Worm (Caenorhabditis elegans) whole organism, late embryonic: ENCODE results near the gene twk-35.

Experiments used
- C08G9.2 ChIP-seq: sonication (generic microtip); optimal IDR thresholded peaks from 2 replicates; lab custom pipeline; 2016; ENCODE audit warnings: mild to moderate bottlenecking, missing genetic modification characterization, moderate library complexity, missing compliant biosample characterization
- C38D4.7 ChIP-seq: fragments of 200-800 bp; sonication (Bioruptor generic); optimal IDR thresholded peaks from 2 replicates; lab custom pipeline; 2018; ENCODE audit warnings: mild to moderate bottlenecking, missing genetic modification characterization, moderate library complexity, missing compliant biosample characterization
- F13H6.1 ChIP-seq: sonication (generic microtip); optimal IDR thresholded peaks from 2 replicates; lab custom pipeline; 2016; ENCODE audit warnings: missing genetic modification characterization, missing compliant biosample characterization
- T23F11.4 ChIP-seq: fragments of 200-800 bp; sonication (Bioruptor generic); optimal IDR thresholded peaks from 2 replicates; lab custom pipeline; 2018; ENCODE audit warnings: mild to moderate bottlenecking, missing genetic modification characterization, missing compliant biosample characterization
- ahr-1 ChIP-seq: sonication (generic microtip); optimal IDR thresholded peaks from 2 replicates; lab custom pipeline; 2016; ENCODE audit warnings: missing genetic modification characterization, missing compliant biosample characterization
- ama-1 ChIP-seq: fragments of 150-350 bp; optimal IDR thresholded peaks from 2 replicates; lab custom pipeline; 2014
- ceh-14 ChIP-seq: sonication (generic microtip); optimal IDR thresholded peaks from 2 replicates; lab custom pipeline; 2016; ENCODE audit warnings: missing genotype, missing genetic modification characterization, missing compliant biosample characterization
- ceh-19 ChIP-seq: fragments of 200-800 bp; sonication (Bioruptor generic); optimal IDR thresholded peaks from 2 replicates; lab custom pipeline; 2018; ENCODE audit warnings: mild to moderate bottlenecking, missing genetic modification characterization, missing compliant biosample characterization
- ceh-2 ChIP-seq: sonication (generic microtip); optimal IDR thresholded peaks from 2 replicates; lab custom pipeline; 2016; ENCODE audit warnings: missing genotype, missing genetic modification characterization, missing compliant biosample characterization
- ceh-24 ChIP-seq: sonication (generic microtip); optimal IDR thresholded peaks from 2 replicates; lab custom pipeline; 2016; ENCODE audit warnings: mild to moderate bottlenecking, missing genetic modification characterization, missing compliant biosample characterization
- ceh-30 ChIP-seq: fragments of 150-350 bp; optimal IDR thresholded peaks from 2 replicates; lab custom pipeline; 2014; ENCODE audit warnings: missing biosample characterization, missing genetic modification characterization
- ceh-31 ChIP-seq: sonication (generic microtip); optimal IDR thresholded peaks from 2 replicates; lab custom pipeline; 2016; ENCODE audit warnings: missing genetic modification characterization, missing compliant biosample characterization
- ceh-34 ChIP-seq: sonication (generic microtip); optimal IDR thresholded peaks from 2 replicates; lab custom pipeline; 2016; ENCODE audit warnings: mild to moderate bottlenecking, missing genetic modification characterization, missing compliant biosample characterization
- ceh-45 ChIP-seq: fragments of 200-800 bp; sonication (Bioruptor generic); IDR thresholded peaks from 2 replicates; pipeline ENCODE4 v1.3.6; 2022; ENCODE audit warnings: missing genetic modification reagents, missing genetic modification characterization, missing compliant biosample characterization
- ceh-48 ChIP-seq: sonication (generic microtip); optimal IDR thresholded peaks from 2 replicates; lab custom pipeline; 2016; ENCODE audit warnings: missing genetic modification characterization, inconsistent platforms, missing compliant biosample characterization
- ceh-6 ChIP-seq: fragments of 200-800 bp; sonication (Bioruptor generic); optimal IDR thresholded peaks from 2 replicates; lab custom pipeline; 2018; ENCODE audit warnings: mild to moderate bottlenecking, missing genetic modification characterization, missing compliant biosample characterization
- che-1 ChIP-seq: sonication (generic microtip); optimal IDR thresholded peaks from 2 replicates; lab custom pipeline; 2016; ENCODE audit warnings: mild to moderate bottlenecking, missing genetic modification characterization, missing compliant biosample characterization
- dmd-4 ChIP-seq: sonication (generic microtip); optimal IDR thresholded peaks from 2 replicates; lab custom pipeline; 2016; ENCODE audit warnings: borderline replicate concordance, missing genetic modification characterization, missing compliant biosample characterization
- dve-1 ChIP-seq: sonication (generic microtip); optimal IDR thresholded peaks from 2 replicates; lab custom pipeline; 2017; ENCODE audit warnings: antibody characterized with exemption, mild to moderate bottlenecking, missing genetic modification characterization, missing compliant biosample characterization
- elt-2 ChIP-seq: sonication (generic microtip); optimal IDR thresholded peaks from 2 replicates; lab custom pipeline; 2016; ENCODE audit warnings: missing genetic modification reagents, missing genetic modification characterization, missing compliant biosample characterization
- elt-4 ChIP-seq: sonication (generic microtip); optimal IDR thresholded peaks from 2 replicates; lab custom pipeline; 2016; ENCODE audit warnings: missing genetic modification characterization, missing compliant biosample characterization
- ets-4 ChIP-seq: sonication (generic microtip); optimal IDR thresholded peaks from 2 replicates; lab custom pipeline; 2016; ENCODE audit warnings: missing genetic modification characterization, missing compliant biosample characterization
- eyg-1 ChIP-seq: sonication (generic microtip); optimal IDR thresholded peaks from 2 replicates; lab custom pipeline; 2016; ENCODE audit warnings: missing genotype, missing genetic modification characterization, missing compliant biosample characterization
- fax-1 ChIP-seq: sonication (generic microtip); optimal IDR thresholded peaks from 2 replicates; lab custom pipeline; 2016; ENCODE audit warnings: missing genotype, missing genetic modification characterization, missing compliant biosample characterization
- fkh-10 ChIP-seq: fragments of 150-350 bp; optimal IDR thresholded peaks from 2 replicates; lab custom pipeline; 2014; ENCODE audit warnings: missing biosample characterization, missing genetic modification reagents, missing genetic modification characterization
- fkh-6 ChIP-seq: sonication (generic microtip); optimal IDR thresholded peaks from 2 replicates; lab custom pipeline; 2016; ENCODE audit warnings: missing genetic modification characterization, missing compliant biosample characterization
- gmeb-2 ChIP-seq: sonication (generic microtip); optimal IDR thresholded peaks from 2 replicates; lab custom pipeline; 2016; ENCODE audit warnings: missing genetic modification characterization, inconsistent platforms, missing compliant biosample characterization
- hlh-13 ChIP-seq: fragments of 200-800 bp; sonication (Bioruptor generic); optimal IDR thresholded peaks from 2 replicates; lab custom pipeline; 2018; ENCODE audit warnings: mild to moderate bottlenecking, missing genetic modification characterization, missing compliant biosample characterization
- hlh-15 ChIP-seq: sonication (generic microtip); optimal IDR thresholded peaks from 2 replicates; lab custom pipeline; 2016; ENCODE audit warnings: missing genetic modification characterization, missing compliant biosample characterization
- hlh-30 ChIP-seq: sonication (generic microtip); optimal IDR thresholded peaks from 2 replicates; lab custom pipeline; 2017; ENCODE audit warnings: antibody characterized with exemption, missing genetic modification characterization, missing compliant biosample characterization; ENCODE audit not compliant: insufficient read depth
- hlh-6 ChIP-seq: sonication (generic microtip); optimal IDR thresholded peaks from 2 replicates; lab custom pipeline; 2016; ENCODE audit warnings: missing genotype, missing genetic modification characterization, missing compliant biosample characterization
- lim-6 ChIP-seq: sonication (generic microtip); optimal IDR thresholded peaks from 2 replicates; lab custom pipeline; 2016; ENCODE audit warnings: missing genetic modification characterization, missing compliant biosample characterization
- nfya-1 ChIP-seq: sonication (generic microtip); optimal IDR thresholded peaks from 2 replicates; lab custom pipeline; 2017; ENCODE audit warnings: missing genetic modification characterization, mild to moderate bottlenecking, missing compliant biosample characterization, antibody characterized with exemption, moderate library complexity
- nhr-232 ChIP-seq: sonication (generic microtip); optimal IDR thresholded peaks from 2 replicates; lab custom pipeline; 2016; ENCODE audit warnings: missing genetic modification characterization, missing compliant biosample characterization
- pag-3 ChIP-seq: sonication (generic microtip); optimal IDR thresholded peaks from 2 replicates; lab custom pipeline; 2016; ENCODE audit warnings: missing compliant biosample characterization, missing genetic modification characterization, borderline replicate concordance
- pat-9 ChIP-seq: fragments of 200-800 bp; sonication (Bioruptor generic); optimal IDR thresholded peaks from 2 replicates; lab custom pipeline; 2018; ENCODE audit warnings: mild to moderate bottlenecking, missing genetic modification characterization, moderate library complexity, missing compliant biosample characterization
- pax-1 ChIP-seq: fragments of 150-350 bp; optimal IDR thresholded peaks from 2 replicates; lab custom pipeline; 2014; ENCODE audit warnings: missing biosample characterization, missing genetic modification characterization
- pha-2 ChIP-seq: sonication (generic microtip); optimal IDR thresholded peaks from 2 replicates; lab custom pipeline; 2017; ENCODE audit warnings: mild to moderate bottlenecking, missing genetic modification characterization, missing compliant biosample characterization
- pha-4 ChIP-seq: fragments of 150-350 bp; optimal IDR thresholded peaks from 2 replicates; lab custom pipeline; 2018; ENCODE audit warnings: missing biosample characterization, missing genetic modification reagents, missing genetic modification characterization
- pros-1 ChIP-seq: fragments of 150-350 bp; optimal IDR thresholded peaks from 2 replicates; lab custom pipeline; 2014; ENCODE audit warnings: missing biosample characterization, missing genetic modification reagents, missing genetic modification characterization
- ref-2 ChIP-seq: sonication (generic microtip); optimal IDR thresholded peaks from 2 replicates; lab custom pipeline; 2016; ENCODE audit warnings: missing genetic modification characterization, missing compliant biosample characterization
- sdc-2 ChIP-seq: sonication (generic microtip); optimal IDR thresholded peaks from 2 replicates; lab custom pipeline; 2016; ENCODE audit warnings: missing genotype, missing genetic modification characterization, missing compliant biosample characterization
- sox-2 ChIP-seq: fragments of 200-800 bp; sonication (Bioruptor generic); IDR thresholded peaks from 2 replicates; pipeline ENCODE4 v1.3.6; 2022; ENCODE audit warnings: missing genetic modification reagents, missing genetic modification characterization, missing compliant biosample characterization
- sox-4 ChIP-seq: sonication (generic microtip); optimal IDR thresholded peaks from 2 replicates; lab custom pipeline; 2017; ENCODE audit warnings: mild to moderate bottlenecking, missing genetic modification characterization, inconsistent platforms, missing compliant biosample characterization
- tbx-2 ChIP-seq: sonication (generic microtip); optimal IDR thresholded peaks from 2 replicates; lab custom pipeline; 2016; ENCODE audit warnings: missing genetic modification characterization, missing compliant biosample characterization
- tbx-7 ChIP-seq: sonication (generic microtip); optimal IDR thresholded peaks from 2 replicates; lab custom pipeline; 2016; ENCODE audit warnings: missing genotype, missing genetic modification characterization, missing compliant biosample characterization
- ttx-3 ChIP-seq: sonication (generic microtip); optimal IDR thresholded peaks from 2 replicates; lab custom pipeline; 2016; ENCODE audit warnings: missing genetic modification reagents, missing genetic modification characterization, missing compliant biosample characterization
- unc-3 ChIP-seq, 2 experiments: fragments of 200-800 bp in 1 of 2; sonication (Bioruptor generic) in 1 of 2; sonication (generic microtip) in 1 of 2; conservative IDR thresholded peaks in 1 of 2; optimal IDR thresholded peaks in 1 of 2; 2 replicates each; pipeline versions ENCODE4 v1.3.6 to Lab custom; 2016 to 2022; ENCODE audit warnings: missing compliant biosample characterization in 2 of 2, missing genetic modification characterization in 2 of 2, missing genetic modification reagents in 1 of 2
- unc-55 ChIP-seq: sonication (generic microtip); optimal IDR thresholded peaks from 2 replicates; lab custom pipeline; 2017; ENCODE audit warnings: missing biosample characterization, missing genetic modification reagents, missing genetic modification characterization
- unc-86 ChIP-seq: sonication (generic microtip); optimal IDR thresholded peaks from 2 replicates; lab custom pipeline; 2016; ENCODE audit warnings: missing genetic modification characterization, missing compliant biosample characterization
- zip-5 ChIP-seq: sonication (generic microtip); optimal IDR thresholded peaks from 2 replicates; lab custom pipeline; 2016; ENCODE audit warnings: missing genetic modification characterization, missing compliant biosample characterization

The twk-35 gene

ce11 chrV:20831867-20832266 is 30.9 kb upstream of the twk-35 start:
- no peak for TF ChIP-seq ets-4 (tag; lab: Kevin White, UChicago)
- peak; percentile 18 for TF ChIP-seq elt-2 (tag; lab: Kevin White, UChicago)
- TF ChIP-seq, all 69 proteins: peak for 1

- TF ChIP-seq ttx-3 (peak; percentile 61), ceh-14 (tag; lab: Kevin White, UChicago) (peak; percentile 55), ceh-34 (peak; percentile 1), ceh-30 (no peak), ceh-6 (no peak), ceh-31 (tag; lab: Kevin White, UChicago) (peak; percentile 72), tbx-2 (peak; percentile 72), pat-9 (tag; lab: Kevin White, UChicago) (no peak), sdc-2 (tag; lab: Kevin White, UChicago) (no peak), nfya-1 (tag; lab: Kevin White, UChicago) (no peak), F13H6.1 (tag; lab: Kevin White, UChicago) (no peak), fax-1 (tag; lab: Kevin White, UChicago) (peak; percentile 6), sox-4 (tag; lab: Kevin White, UChicago) (peak; percentile 12), lim-6 (tag; lab: Kevin White, UChicago) (no peak), ceh-24 (tag; lab: Kevin White, UChicago) (no peak), elt-4 (tag; lab: Kevin White, UChicago) (no peak), elt-2 (tag; lab: Kevin White, UChicago) (peak; percentile 65), T23F11.4 (GFP tag; lab: Kevin White, UChicago) (no peak), eyg-1 (no peak), pha-4 (no peak), tbx-7 (tag; lab: Kevin White, UChicago) (peak; percentile 23), fkh-10 (GFP tag; lab: Kevin White, UChicago) (no peak), nhr-232 (tag; lab: Kevin White, UChicago) (no peak), sox-2 (GFP tag; lab: Robert Waterston, UW) (no peak), ceh-2 (tag; lab: Kevin White, UChicago) (no peak), pax-1 (no peak), hlh-30 (tag; lab: Kevin White, UChicago) (no peak), ama-1 (lab: Kevin White, UChicago) (no peak), hlh-13 (GFP tag; lab: Kevin White, UChicago) (no peak), ceh-45 (no peak), pha-2 (tag; lab: Kevin White, UChicago) (peak; percentile 75), pros-1 (tag; lab: Kevin White, UChicago) (no peak), zip-5 (tag; lab: Kevin White, UChicago) (peak; percentile 87), C38D4.7 (GFP tag; lab: Kevin White, UChicago) (no peak), unc-55 (GFP tag; lab: Kevin White, UChicago) (no peak), gmeb-2 (tag; lab: Kevin White, UChicago) (no peak), hlh-6 (tag; lab: Kevin White, UChicago) (no peak), ref-2 (tag; lab: Kevin White, UChicago) (no peak), ahr-1 (tag; lab: Kevin White, UChicago) (peak; percentile 69), ceh-48 (tag; lab: Kevin White, UChicago) (peak; percentile 64), unc-3 (GFP tag; conservative IDR thresholded peaks at IDR 0.05; lab: Robert Waterston, UW) (no peak), unc-3 (tag; optimal IDR thresholded peaks at IDR 0.05; lab: Kevin White, UChicago) (peak; percentile 10), unc-86 (peak; percentile 55), che-1 (no peak), dmd-4 (no peak), dve-1 (no peak), fkh-6 (tag; lab: Kevin White, UChicago) (peak; percentile 15), hlh-15 (tag; lab: Kevin White, UChicago) (no peak), ceh-19 (no peak), pag-3 (tag; lab: Kevin White, UChicago) (no peak), ets-4 (tag; lab: Kevin White, UChicago) (peak; percentile 43), C08G9.2 (tag; lab: Kevin White, UChicago) (peak; percentile 11)
Measured at ce11 chrV:20832554-20832963, 30.2 kb upstream of the twk-35 start.
